Fruit fly (Drosophila melanogaster) whole organism, wandering third instar larva: ENCODE measurements around the gene CG33303.

Source experiments
- Abd-B ChIP-seq: fragments of >200 bp; optimal IDR thresholded peaks from 2 replicates; lab custom pipeline; 2017; ENCODE audit warnings: missing biosample characterization, missing genetic modification characterization
- CG32264 ChIP-seq: fragments of 200-800 bp; sonication (Bioruptor generic); optimal IDR thresholded peaks from 2 replicates; lab custom pipeline; 2016; ENCODE audit warnings: missing biosample characterization, missing genetic modification characterization
- CG9705 ChIP-seq: fragments of 200-800 bp; sonication (Bioruptor generic); optimal IDR thresholded peaks from 2 replicates; lab custom pipeline; 2018; ENCODE audit warnings: missing biosample characterization, mild to moderate bottlenecking, missing genetic modification characterization
- CrebA ChIP-seq: fragments of 200-800 bp; sonication (Bioruptor generic); optimal IDR thresholded peaks from 2 replicates; lab custom pipeline; 2016; ENCODE audit warnings: missing biosample characterization, mild to moderate bottlenecking, missing genetic modification characterization, borderline replicate concordance
- Dif ChIP-seq: fragments of 200-275, 200-300 bp; sonication (Bioruptor generic); optimal IDR thresholded peaks from 2 replicates; lab custom pipeline; 2018; ENCODE audit warnings: missing biosample characterization, missing genetic modification characterization; ENCODE audit not compliant: partially characterized antibody
- GATAd ChIP-seq: sonication (Bioruptor generic); optimal IDR thresholded peaks from 2 replicates; lab custom pipeline; 2016; ENCODE audit warnings: missing biosample characterization, missing genetic modification characterization
- HLH106 ChIP-seq: fragments of 200-800 bp; optimal IDR thresholded peaks from 3 replicates; lab custom pipeline; 2019; ENCODE audit warnings: missing biosample characterization, mild to moderate bottlenecking, missing genetic modification characterization, moderate library complexity
- Hnf4 ChIP-seq: fragments of 200-800 bp; sonication (Bioruptor generic); optimal IDR thresholded peaks from 2 replicates; lab custom pipeline; 2016; ENCODE audit warnings: missing biosample characterization, mild to moderate bottlenecking, missing genetic modification characterization
- Hr78 ChIP-seq: fragments of >200 bp; optimal IDR thresholded peaks from 2 replicates; lab custom pipeline; 2017; ENCODE audit warnings: missing biosample characterization, missing genetic modification characterization
- Hr83 ChIP-seq: fragments of 200-300 bp; sonication (Bioruptor generic); optimal IDR thresholded peaks from 2 replicates; lab custom pipeline; 2016; ENCODE audit warnings: missing biosample characterization, mild to moderate bottlenecking, missing genetic modification characterization, moderate library complexity; ENCODE audit not compliant: poor library complexity, severe bottlenecking
- Jra ChIP-seq: sonication (Bioruptor generic); optimal IDR thresholded peaks from 2 replicates; lab custom pipeline; 2016; ENCODE audit warnings: missing biosample characterization, missing genetic modification characterization
- Mio ChIP-seq: sonication (Bioruptor generic); optimal IDR thresholded peaks from 2 replicates; lab custom pipeline; 2016; ENCODE audit warnings: missing biosample characterization, missing genetic modification characterization
- Myc ChIP-seq: fragments of >200 bp; optimal IDR thresholded peaks from 2 replicates; lab custom pipeline; 2017
- N ChIP-seq: fragments of >200 bp; optimal IDR thresholded peaks from 2 replicates; lab custom pipeline; 2018; ENCODE audit warnings: missing biosample characterization, missing external identifiers, missing genetic modification characterization
- OdsH ChIP-seq: fragments of 200-800 bp; sonication (Bioruptor generic); optimal IDR thresholded peaks from 2 replicates; lab custom pipeline; 2016; ENCODE audit warnings: missing biosample characterization, mild to moderate bottlenecking, missing genetic modification characterization
- Rel ChIP-seq, 2 experiments: fragments of 200-800 bp; sonication (Bioruptor generic) in 1 of 2; optimal IDR thresholded peaks; 2 replicates in 1 of 2; 3 replicates in 1 of 2; lab custom pipeline; 2016 to 2019; ENCODE audit warnings: mild to moderate bottlenecking in 2 of 2, missing biosample characterization in 2 of 2, missing genetic modification characterization in 2 of 2, moderate library complexity in 1 of 2
- Sp1 ChIP-seq: fragments of 200-800 bp; sonication (Bioruptor generic); optimal IDR thresholded peaks from 3 replicates; lab custom pipeline; 2019; ENCODE audit warnings: missing biosample characterization, mild to moderate bottlenecking, missing genetic modification characterization, moderate library complexity
- Vsx2 ChIP-seq: fragments of 200-300, 225-300 bp; sonication (Bioruptor generic); optimal IDR thresholded peaks from 2 replicates; lab custom pipeline; 2018; ENCODE audit warnings: missing biosample characterization, missing genetic modification characterization; ENCODE audit not compliant: partially characterized antibody
- br ChIP-seq: fragments of 200-800 bp; sonication (Bioruptor generic); optimal IDR thresholded peaks from 2 replicates; lab custom pipeline; 2016; ENCODE audit warnings: missing biosample characterization, missing genetic modification characterization
- brk ChIP-seq: fragments of 200-800 bp; sonication (Bioruptor generic); optimal IDR thresholded peaks from 2 replicates; lab custom pipeline; 2016; ENCODE audit warnings: missing biosample characterization, mild to moderate bottlenecking, missing genetic modification characterization
- dmrt93B ChIP-seq: fragments of 200-800 bp; sonication (Bioruptor generic); optimal IDR thresholded peaks from 2 replicates; lab custom pipeline; 2018; ENCODE audit warnings: missing biosample characterization, mild to moderate bottlenecking, missing genetic modification characterization
- ey ChIP-seq: fragments of 200-800 bp; sonication (Bioruptor generic); optimal IDR thresholded peaks from 2 replicates; lab custom pipeline; 2016; ENCODE audit warnings: missing biosample characterization, missing genetic modification characterization
- foxo ChIP-seq, 2 experiments: fragments of 200-800 bp; sonication (Bioruptor generic); optimal IDR thresholded peaks; 2 replicates in 1 of 2; 3 replicates in 1 of 2; lab custom pipeline; 2016 to 2017; ENCODE audit warnings: missing biosample characterization in 2 of 2, missing genetic modification characterization in 2 of 2
- fru ChIP-seq: fragments of 200-800 bp; sonication (Bioruptor generic); optimal IDR thresholded peaks from 3 replicates; lab custom pipeline; 2016; ENCODE audit warnings: missing biosample characterization, mild to moderate bottlenecking, missing genetic modification characterization
- h ChIP-seq: fragments of 200-800 bp; sonication (Bioruptor generic); optimal IDR thresholded peaks from 3 replicates; lab custom pipeline; 2016; ENCODE audit warnings: missing biosample characterization, mild to moderate bottlenecking, missing genetic modification characterization
- jim ChIP-seq: fragments of 175-275, 200-325 bp; sonication (Bioruptor generic); optimal IDR thresholded peaks from 2 replicates; lab custom pipeline; 2016; ENCODE audit warnings: missing biosample characterization, mild to moderate bottlenecking, missing genetic modification characterization
- pan ChIP-seq: fragments of >200 bp; optimal IDR thresholded peaks from 2 replicates; lab custom pipeline; 2017
- psq ChIP-seq: fragments of 200-800 bp; sonication (Bioruptor generic); optimal IDR thresholded peaks from 3 replicates; lab custom pipeline; 2017; ENCODE audit warnings: missing biosample characterization, mild to moderate bottlenecking, missing genetic modification characterization, moderate library complexity
- rgr ChIP-seq: fragments of 200-800 bp; sonication (Bioruptor generic); optimal IDR thresholded peaks from 3 replicates; lab custom pipeline; 2016; ENCODE audit warnings: missing biosample characterization, mild to moderate bottlenecking, missing genetic modification characterization
- sage ChIP-seq: fragments of 200-800 bp; sonication (Bioruptor generic); optimal IDR thresholded peaks from 2 replicates; lab custom pipeline; 2016; ENCODE audit warnings: missing biosample characterization, mild to moderate bottlenecking, missing genetic modification characterization
- sv ChIP-seq: fragments of 200-800 bp; sonication (Bioruptor generic); optimal IDR thresholded peaks from 3 replicates; lab custom pipeline; 2016; ENCODE audit warnings: missing biosample characterization, missing genetic modification characterization
- tai ChIP-seq: sonication (Bioruptor generic); optimal IDR thresholded peaks from 2 replicates; lab custom pipeline; 2016; ENCODE audit warnings: missing biosample characterization, missing genetic modification characterization
- woc ChIP-seq: sonication (Bioruptor generic); optimal IDR thresholded peaks from 2 replicates; lab custom pipeline; 2016; ENCODE audit warnings: missing biosample characterization, mild to moderate bottlenecking, missing genetic modification characterization

CG33303 gene

DNA sequence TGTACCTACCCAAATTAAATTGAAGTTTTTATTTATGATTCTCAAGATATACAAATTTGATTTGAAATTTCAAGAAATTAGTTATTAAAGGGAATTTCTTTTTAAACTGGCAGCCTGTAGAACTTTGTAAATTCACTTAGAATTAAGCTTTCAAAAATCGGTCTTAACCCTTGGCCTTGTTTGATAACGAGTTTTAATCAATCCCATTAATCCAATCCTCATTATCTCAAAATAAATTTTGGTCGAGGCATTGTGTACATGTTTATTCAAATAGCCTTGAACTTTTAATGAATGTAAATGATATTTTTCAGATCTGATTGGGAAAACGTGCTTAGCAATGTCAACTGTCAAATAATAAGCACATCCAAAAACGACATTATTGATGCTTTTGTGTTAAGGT, 35.7 kb downstream of the CG33303 start:
- TF ChIP-seq Hnf4 (no peak), Vsx2 (GFP tag; lab: Kevin White, UChicago) (no peak), Mio (GFP tag; lab: Kevin White, UChicago) (no peak), GATAd (GFP tag; lab: Kevin White, UChicago) (no peak)
- TF ChIP-seq, all 38 proteins: peak for 0

DNA sequence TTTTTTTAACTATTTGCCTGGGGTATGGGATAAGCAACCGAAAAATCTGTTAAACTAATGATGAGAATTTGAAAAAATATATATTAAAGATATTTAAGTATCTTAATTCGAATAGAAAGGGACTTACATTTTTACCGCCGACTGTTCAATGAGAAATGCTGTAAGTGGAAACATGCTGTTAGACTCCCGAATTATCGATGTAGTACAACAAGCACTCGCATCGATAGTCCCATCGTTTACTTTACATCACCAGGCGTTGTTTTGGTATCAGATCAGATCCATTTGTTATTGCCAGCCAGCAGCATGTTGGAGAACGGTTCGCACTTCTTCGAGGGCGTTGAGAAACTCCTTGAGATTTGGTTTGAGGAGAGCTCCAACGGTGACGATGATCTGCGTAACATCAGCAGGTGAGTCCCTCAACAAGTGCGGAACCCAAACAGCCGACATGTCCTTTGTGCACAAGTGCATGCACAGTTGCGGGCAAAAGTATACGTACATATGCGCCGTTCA, 36.3 kb downstream of the CG33303 start, which contains the start of gene SamDC:
TSS of gene SamDC (plus strand) at position 246 of the 510 bp plus-strand sequence.
- peak; percentile 4 for TF ChIP-seq sv
- TF ChIP-seq N, result peak; percentile 97
- no peak for TF ChIP-seq Jra
- no peak for TF ChIP-seq jim (GFP tag; lab: Kevin White, UChicago)
- TF ChIP-seq sage (GFP tag; lab: Kevin White, UChicago), result peak; percentile 30
- no peak for TF ChIP-seq CrebA (GFP tag; lab: Kevin White, UChicago)
- no peak for TF ChIP-seq Abd-B
- no peak for TF ChIP-seq CG9705 (GFP tag; lab: Kevin White, UChicago)
- TF ChIP-seq Dif (GFP tag; lab: Kevin White, UChicago), result no peak
- peak; percentile 48 for TF ChIP-seq rgr
- no peak for TF ChIP-seq ey (GFP tag; lab: Kevin White, UChicago)
- TF ChIP-seq Hr83 (GFP tag; lab: Kevin White, UChicago), result peak; percentile 71
- peak; percentile 46 for TF ChIP-seq h (GFP tag; lab: Kevin White, UChicago)
- peak; percentile 24 for TF ChIP-seq OdsH (GFP tag; lab: Kevin White, UChicago)
- TF ChIP-seq Sp1, result peak; percentile 19
- TF ChIP-seq pan, result no peak
- TF ChIP-seq Rel (GFP tag; optimal IDR thresholded peaks at IDR 0.05; lab: Kevin White, UChicago), result no peak
- peak; percentile 19 for TF ChIP-seq Rel (tag; optimal IDR thresholded peaks at IDR 0.05; lab: Kevin White, UChicago)
- peak; percentile 78 for TF ChIP-seq Hr78 (GFP tag; lab: Kevin White, UChicago)
- TF ChIP-seq HLH106 (tag; lab: Kevin White, UChicago), result peak; percentile 20
- TF ChIP-seq foxo (GFP tag; optimal IDR thresholded peaks at IDR 0.05; lab: Kevin White, UChicago), result peak in 1 of 2 experiments; percentile 57
- peak; percentile 28 for TF ChIP-seq Hnf4
- peak; percentile 76 for TF ChIP-seq woc (GFP tag; lab: Kevin White, UChicago)
- no peak for TF ChIP-seq tai (GFP tag; lab: Kevin White, UChicago)
- TF ChIP-seq brk, result no peak

DNA sequence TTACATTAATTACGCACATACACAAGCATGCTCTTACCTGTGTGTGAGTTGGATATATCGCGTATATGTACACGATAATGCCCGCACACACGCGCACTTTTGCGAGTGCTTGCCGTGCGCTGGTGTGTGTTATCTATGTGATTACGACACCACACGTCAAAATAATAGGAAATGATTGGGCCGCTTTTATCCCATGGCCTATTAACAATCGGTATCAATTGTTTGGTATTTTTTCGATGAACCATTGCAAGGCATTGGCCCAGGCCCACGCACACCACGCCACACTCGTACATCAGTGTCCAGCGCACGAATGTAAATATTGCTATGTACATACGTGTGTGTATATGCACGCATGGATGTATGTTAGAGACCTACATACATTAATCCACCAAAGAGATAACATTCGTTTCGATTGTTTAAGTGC, 40.7 kb downstream of the CG33303 start:
- no peak for TF ChIP-seq CG32264 (GFP tag; lab: Kevin White, UChicago)
- peak; percentile 57 for TF ChIP-seq brk
- peak; percentile 47 for TF ChIP-seq sage (GFP tag; lab: Kevin White, UChicago)
- peak; percentile 39 for TF ChIP-seq Jra
- TF ChIP-seq OdsH (GFP tag; lab: Kevin White, UChicago), result peak; percentile 56
- peak; percentile 57 for TF ChIP-seq Hnf4
- peak; percentile 72 for TF ChIP-seq N
- peak; percentile 13 for TF ChIP-seq Hr83 (GFP tag; lab: Kevin White, UChicago)
- TF ChIP-seq ey (GFP tag; lab: Kevin White, UChicago), result peak; percentile 58
- TF ChIP-seq rgr, result peak; percentile 58
- TF ChIP-seq foxo (GFP tag; optimal IDR thresholded peaks at IDR 0.05; lab: Kevin White, UChicago), result peak in 1 of 2 experiments; percentile 16
- TF ChIP-seq HLH106 (tag; lab: Kevin White, UChicago), result peak; percentile 33
- TF ChIP-seq fru (GFP tag; lab: Kevin White, UChicago), result peak; percentile 57
- peak; percentile 64 for TF ChIP-seq br (GFP tag; lab: Kevin White, UChicago)
- no peak for TF ChIP-seq CG9705 (GFP tag; lab: Kevin White, UChicago)
- TF ChIP-seq Rel (GFP tag; optimal IDR thresholded peaks at IDR 0.05; lab: Kevin White, UChicago), result peak; percentile 80
- TF ChIP-seq Rel (tag; optimal IDR thresholded peaks at IDR 0.05; lab: Kevin White, UChicago), result peak; percentile 58
- peak; percentile 11 for TF ChIP-seq sv
- peak; percentile 56 for TF ChIP-seq Sp1
- TF ChIP-seq Myc (lab: Kevin White, UChicago), result no peak
- no peak for TF ChIP-seq jim (GFP tag; lab: Kevin White, UChicago)
- peak; percentile 29 for TF ChIP-seq psq (GFP tag; lab: Kevin White, UChicago)
- TF ChIP-seq h (GFP tag; lab: Kevin White, UChicago), result peak; percentile 78
- TF ChIP-seq dmrt93B, result no peak
- peak; percentile 55 for TF ChIP-seq woc (GFP tag; lab: Kevin White, UChicago)
